Worm (Caenorhabditis elegans): ENCODE data around the gene abu-9.

Gene abu-9

DNA sequence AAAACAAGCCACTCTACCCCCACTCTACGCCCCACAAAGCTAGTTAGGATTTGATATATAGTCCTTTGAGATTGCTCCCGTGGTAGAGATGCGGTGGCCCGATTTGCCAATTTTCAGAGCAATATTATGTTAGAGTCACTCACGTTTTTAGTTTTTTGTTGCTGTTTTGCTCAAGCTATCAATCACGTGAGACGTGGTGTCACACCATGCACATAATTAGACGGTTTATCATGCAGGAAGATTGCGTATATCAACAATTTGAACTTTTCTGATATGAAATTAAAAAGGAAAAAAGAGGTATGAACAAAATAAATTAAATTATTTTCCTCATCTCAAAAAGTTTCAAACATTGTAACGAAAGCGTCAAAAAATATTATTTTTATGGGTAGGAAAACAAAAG lies 34.4 kb downstream of the abu-9 start (continued):
- TF ChIP-seq aly-2 (tag; optimal IDR thresholded peaks at IDR 0.05) (no peak), nhr-84 (tag; optimal IDR thresholded peaks at IDR 0.05) (no peak), pag-3 (tag; optimal IDR thresholded peaks at IDR 0.05; ENCODE audit: borderline replicate concordance, insufficient read depth) (no peak), mep-1 (tag; optimal IDR thresholded peaks at IDR 0.05) (no peak), fkh-10 (GFP tag; optimal IDR thresholded peaks at IDR 0.05) (no peak), zag-1 (tag; optimal IDR thresholded peaks at IDR 0.05) (no peak), ama-1 (optimal IDR thresholded peaks at IDR 0.05) (no peak), lin-35 (GFP tag; optimal IDR thresholded peaks at IDR 0.05) (peak in 1 of 2 experiments; percentile 20), sox-4 (tag; optimal IDR thresholded peaks at IDR 0.05) (no peak), ceh-88 (GFP tag; IDR thresholded peaks at IDR 0.05) (no peak), unc-98 (GFP tag; IDR thresholded peaks at IDR 0.05) (no peak), nhr-20 (tag; optimal IDR thresholded peaks at IDR 0.05) (peak; percentile 11), fkh-4 (tag; optimal IDR thresholded peaks at IDR 0.05; ENCODE audit: borderline replicate concordance) (no peak), C16A3.4 (tag; optimal IDR thresholded peaks at IDR 0.05) (no peak), unc-62 (GFP tag; optimal IDR thresholded peaks at IDR 0.05) (no peak), ces-1 (GFP tag; optimal IDR thresholded peaks at IDR 0.05) (no peak), swsn-7 (tag; optimal IDR thresholded peaks at IDR 0.05) (no peak), unc-130 (tag; optimal IDR thresholded peaks at IDR 0.05) (no peak), xbp-1 (tag; optimal IDR thresholded peaks at IDR 0.05) (no peak), zip-4 (GFP tag; optimal IDR thresholded peaks at IDR 0.05) (no peak), dpl-1 (GFP tag; optimal IDR thresholded peaks at IDR 0.05) (no peak), hlh-4 (tag; optimal IDR thresholded peaks at IDR 0.05) (no peak), isw-1 (GFP tag; IDR thresholded peaks at IDR 0.05) (no peak), hpl-2 (GFP tag; optimal IDR thresholded peaks at IDR 0.05) (no peak), elt-3 (tag; optimal IDR thresholded peaks at IDR 0.05) (no peak), nhr-237 (tag; optimal IDR thresholded peaks at IDR 0.05) (no peak), F16B12.6 (tag; optimal IDR thresholded peaks at IDR 0.05) (no peak), dsc-1 (tag; optimal IDR thresholded peaks at IDR 0.05) (no peak), egl-27 (tag; optimal IDR thresholded peaks at IDR 0.05) (no peak), elt-2 (tag; optimal IDR thresholded peaks at IDR 0.05) (peak; percentile 73)

ce11 chrX:8362379-8362778 lies 40.5 kb downstream of the abu-9 start:
- TF ChIP-seq hlh-17 (GFP tag; optimal IDR thresholded peaks at IDR 0.05; ENCODE audit: borderline replicate concordance) (no peak), mdl-1 (tag; optimal IDR thresholded peaks at IDR 0.05) (no peak), dsc-1 (tag; optimal IDR thresholded peaks at IDR 0.05) (peak; percentile 76), fkh-10 (GFP tag; optimal IDR thresholded peaks at IDR 0.05) (no peak), fkh-8 (tag; optimal IDR thresholded peaks at IDR 0.05) (peak; percentile 66), nhr-71 (tag; optimal IDR thresholded peaks at IDR 0.05) (peak; percentile 44), rnt-1 (tag; optimal IDR thresholded peaks at IDR 0.05) (no peak), unc-62 (GFP tag; optimal IDR thresholded peaks at IDR 0.05) (no peak), egl-27 (tag; optimal IDR thresholded peaks at IDR 0.05) (no peak), xbp-1 (tag; optimal IDR thresholded peaks at IDR 0.05) (no peak), lsy-2 (tag; optimal IDR thresholded peaks at IDR 0.05) (no peak), efl-1 (optimal IDR thresholded peaks at IDR 0.05) (no peak), efl-1 (GFP tag; optimal IDR thresholded peaks at IDR 0.05 in 1 of 2) (peak in 1 of 2 experiments; percentile 41), lin-35 (GFP tag; optimal IDR thresholded peaks at IDR 0.05) (no peak)

DNA sequence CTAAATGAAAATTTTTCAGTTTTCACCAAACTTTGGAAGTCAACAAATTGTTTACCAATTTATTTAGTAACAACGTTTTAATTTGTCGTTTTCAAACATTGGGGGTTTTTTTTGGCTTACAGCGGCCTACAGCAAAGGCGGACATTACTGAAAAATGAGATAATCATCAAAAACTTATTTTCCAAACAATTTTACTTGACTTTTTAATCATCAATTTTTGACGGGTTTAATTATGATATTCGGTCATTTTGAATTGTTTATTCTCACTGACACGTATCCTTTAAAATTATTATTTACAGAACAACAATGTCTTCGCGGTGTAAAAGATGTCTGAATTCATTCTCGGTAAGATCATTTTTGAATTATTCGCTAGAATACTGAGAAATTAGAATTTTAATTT lies 45.6 kb downstream of the abu-9 start, which contains the start of gene F40B5.2:
Gene F40B5.2 (plus strand): TSS at position 301 of the 400 bp plus-strand sequence.
- TF ChIP-seq hlh-4 (tag; optimal IDR thresholded peaks at IDR 0.05), result no peak
- TF ChIP-seq nhr-90 (tag; optimal IDR thresholded peaks at IDR 0.05; ENCODE audit: poor library complexity), result no peak
- no peak for TF ChIP-seq dsc-1 (tag; optimal IDR thresholded peaks at IDR 0.05)
- no peak for TF ChIP-seq nhr-28 (tag; optimal IDR thresholded peaks at IDR 0.05)
